Fruit fly (Drosophila melanogaster) whole organism, embryonic: ENCODE measurements around the gene CG5196.

Experiments used
- Atf-2 ChIP-seq: fragments of 200-800 bp; sonication (Bioruptor generic); optimal IDR thresholded peaks from 2 replicates; lab custom pipeline; 2016; ENCODE audit warnings: missing biosample characterization, missing genetic modification characterization
- Awh ChIP-seq: fragments of 200-800 bp; sonication (Bioruptor generic); IDR thresholded peaks from 2 replicates; pipeline ENCODE4, ENCODE4 v1.3.6; 2022; ENCODE audit warnings: missing biosample characterization, missing genetic modification characterization
- CG10654 ChIP-seq: fragments of 200-800 bp; sonication (Bioruptor generic); optimal IDR thresholded peaks from 2 replicates; lab custom pipeline; 2016; ENCODE audit warnings: missing biosample characterization, missing genetic modification characterization
- CG11247 ChIP-seq: fragments of 200-800 bp; sonication (Bioruptor generic); IDR thresholded peaks from 2 replicates; pipeline ENCODE4 v1.3.6; 2022; ENCODE audit warnings: missing biosample characterization, missing genetic modification characterization
- CG12219 ChIP-seq: fragments of 200-800 bp; sonication (Bioruptor generic); optimal IDR thresholded peaks from 3 replicates; lab custom pipeline; 2018; ENCODE audit warnings: missing biosample characterization, mild to moderate bottlenecking, missing genetic modification characterization
- CG14965 ChIP-seq: fragments of 200-800 bp; sonication (Bioruptor generic); optimal IDR thresholded peaks from 2 replicates; lab custom pipeline; 2016; ENCODE audit warnings: missing biosample characterization, missing genetic modification characterization, borderline replicate concordance
- CG15011 ChIP-seq: fragments of 200-800 bp; sonication (Bioruptor generic); optimal IDR thresholded peaks from 3 replicates; lab custom pipeline; 2018; ENCODE audit warnings: missing biosample characterization, mild to moderate bottlenecking, missing genetic modification characterization
- CG15514 ChIP-seq: fragments of 200-800 bp; sonication (Bioruptor generic); optimal IDR thresholded peaks from 3 replicates; lab custom pipeline; 2017; ENCODE audit warnings: missing biosample characterization, missing genetic modification characterization, mild to moderate bottlenecking, moderate library complexity, missing genetic modification reagents
- CG17361 ChIP-seq: fragments of 200-800 bp; sonication (Bioruptor generic); IDR thresholded peaks from 3 replicates; pipeline ENCODE4 v1.3.6; 2022; ENCODE audit warnings: missing biosample characterization, missing genetic modification characterization
- CG2712 ChIP-seq: fragments of 200-800 bp; optimal IDR thresholded peaks from 3 replicates; lab custom pipeline; 2019; ENCODE audit warnings: missing biosample characterization, mild to moderate bottlenecking, missing genetic modification characterization, moderate library complexity
- CG30431 ChIP-seq: fragments of 200-800 bp; sonication (Bioruptor generic); optimal IDR thresholded peaks from 2 replicates; lab custom pipeline; 2017; ENCODE audit warnings: missing biosample characterization, missing genetic modification characterization
- CG3838 ChIP-seq: fragments of 200-800 bp; sonication (Bioruptor generic); optimal IDR thresholded peaks from 3 replicates; lab custom pipeline; 2016; ENCODE audit warnings: missing biosample characterization, missing genetic modification characterization
- CG4328 ChIP-seq: fragments of 200-800 bp; sonication (Bioruptor generic); optimal IDR thresholded peaks from 3 replicates; lab custom pipeline; 2017; ENCODE audit warnings: missing biosample characterization, missing genetic modification reagents, missing genetic modification characterization
- CG43689 ChIP-seq: fragments of 200-800 bp; sonication (Bioruptor generic); IDR thresholded peaks from 2 replicates; pipeline ENCODE4 v1.3.6; 2022; ENCODE audit warnings: missing biosample characterization, missing genetic modification characterization
- CG6175 ChIP-seq: fragments of 200-800 bp; sonication (Bioruptor generic); IDR thresholded peaks from 3 replicates; pipeline ENCODE4 v1.3.6; 2022; ENCODE audit warnings: missing biosample characterization, missing genetic modification characterization
- CG6254 ChIP-seq: fragments of 200-800 bp; sonication (Bioruptor generic); optimal IDR thresholded peaks from 3 replicates; lab custom pipeline; 2017; ENCODE audit warnings: mild to moderate bottlenecking, missing biosample characterization, missing genetic modification reagents, missing genetic modification characterization
- CG8290 ChIP-seq, 3 experiments: fragments of 200-800 bp; sonication (Bioruptor generic); optimal IDR thresholded peaks; 2 replicates each; lab custom pipeline; 2016 to 2019; ENCODE audit warnings: missing biosample characterization in 3 of 3, missing genetic modification characterization in 3 of 3, mild to moderate bottlenecking in 2 of 3, moderate library complexity in 1 of 3
- CG8388 ChIP-seq: fragments of 200-800 bp; sonication (Bioruptor generic); optimal IDR thresholded peaks from 2 replicates; lab custom pipeline; 2019; ENCODE audit warnings: missing biosample characterization, mild to moderate bottlenecking, missing genetic modification characterization, moderate library complexity
- CHES-1-like ChIP-seq: fragments of 200-800 bp; sonication (Bioruptor generic); optimal IDR thresholded peaks from 2 replicates; lab custom pipeline; 2016; ENCODE audit warnings: missing biosample characterization, missing genetic modification characterization
- CTCF ChIP-seq: fragments of 200-800 bp; sonication (Bioruptor generic); optimal IDR thresholded peaks from 2 replicates; lab custom pipeline; 2017; ENCODE audit warnings: missing biosample characterization, mild to moderate bottlenecking, missing genetic modification characterization, moderate library complexity
- CrebB ChIP-seq: fragments of 200-800 bp; sonication (Bioruptor generic); optimal IDR thresholded peaks from 3 replicates; lab custom pipeline; 2018; ENCODE audit warnings: missing biosample characterization, mild to moderate bottlenecking, missing genetic modification characterization
- D ChIP-seq, 2 experiments: fragments of 200-800 bp in 1 of 2; fragments of >200 bp in 1 of 2; sonication (Bioruptor generic) in 1 of 2; optimal IDR thresholded peaks; 2 replicates in 1 of 2; 3 replicates in 1 of 2; lab custom pipeline; 2017; ENCODE audit warnings: mild to moderate bottlenecking in 1 of 2, missing biosample characterization in 1 of 2, missing genetic modification characterization in 1 of 2, missing genetic modification reagents in 1 of 2
- Dbx ChIP-seq: fragments of 200-800 bp; sonication (Bioruptor generic); IDR thresholded peaks from 3 replicates; pipeline ENCODE4 v1.3.6; 2022; ENCODE audit warnings: missing biosample characterization, missing genetic modification characterization
- Doc2 ChIP-seq: fragments of 200-800 bp; sonication (Bioruptor generic); IDR thresholded peaks from 2 replicates; pipeline ENCODE4 v1.3.6; 2022; ENCODE audit warnings: missing biosample characterization, missing genetic modification characterization
- Dp ChIP-seq: fragments of 200-800 bp; sonication (Bioruptor generic); optimal IDR thresholded peaks from 2 replicates; lab custom pipeline; 2018; ENCODE audit warnings: missing biosample characterization, mild to moderate bottlenecking, missing genetic modification characterization, moderate library complexity
- Fer1 ChIP-seq: fragments of 200-800 bp; sonication (Bioruptor generic); optimal IDR thresholded peaks from 2 replicates; lab custom pipeline; 2017; ENCODE audit warnings: missing biosample characterization, mild to moderate bottlenecking, missing genetic modification characterization
- Hand ChIP-seq: fragments of 200-800 bp; sonication (Bioruptor generic); optimal IDR thresholded peaks from 2 replicates; lab custom pipeline; 2017; ENCODE audit warnings: mild to moderate bottlenecking, missing biosample characterization, missing genetic modification reagents, missing genetic modification characterization
- Hsf ChIP-seq: fragments of 200-800 bp; sonication (Bioruptor generic); optimal IDR thresholded peaks from 3 replicates; lab custom pipeline; 2016; ENCODE audit warnings: missing biosample characterization, missing genetic modification characterization
- Nf-YA ChIP-seq: fragments of 200-800 bp; sonication (Bioruptor generic); IDR thresholded peaks from 2 replicates; pipeline ENCODE4 v1.3.6; 2022; ENCODE audit warnings: missing biosample characterization, missing genetic modification characterization
- Optix ChIP-seq: fragments of 200-800 bp; sonication (Bioruptor generic); IDR thresholded peaks from 3 replicates; pipeline ENCODE4 v1.3.6; 2022; ENCODE audit warnings: missing biosample characterization, missing genetic modification characterization
- Spps ChIP-seq: fragments of 200-800 bp; sonication (Bioruptor generic); optimal IDR thresholded peaks from 2 replicates; lab custom pipeline; 2018; ENCODE audit warnings: missing biosample characterization, mild to moderate bottlenecking, missing genetic modification characterization
- Tbp ChIP-seq: fragments of >200 bp; optimal IDR thresholded peaks from 2 replicates; lab custom pipeline; 2018; ENCODE audit warnings: missing biosample characterization, missing genetic modification characterization
- ato ChIP-seq: fragments of 200-800 bp; sonication (Bioruptor generic); IDR thresholded peaks from 2 replicates; pipeline ENCODE4 v1.3.6; 2022; ENCODE audit warnings: missing biosample characterization, missing genetic modification characterization; ENCODE audit not compliant: partially characterized antibody
- bigmax ChIP-seq: fragments of 200-800 bp; sonication (Bioruptor generic); optimal IDR thresholded peaks from 2 replicates; lab custom pipeline; 2018; ENCODE audit warnings: missing biosample characterization, mild to moderate bottlenecking, missing genetic modification characterization
- bowl ChIP-seq: fragments of 200-800 bp; sonication (Bioruptor generic); IDR thresholded peaks from 2 replicates; pipeline ENCODE4 v1.3.6; 2022; ENCODE audit warnings: missing biosample characterization, missing genetic modification characterization
- cg ChIP-seq: fragments of 200-800 bp; sonication (Bioruptor generic); optimal IDR thresholded peaks from 3 replicates; lab custom pipeline; 2019; ENCODE audit warnings: missing biosample characterization, mild to moderate bottlenecking, missing genetic modification characterization, moderate library complexity
- ci ChIP-seq: fragments of 200-800 bp; sonication (Bioruptor generic); IDR thresholded peaks from 3 replicates; pipeline ENCODE4 v1.3.6; 2022; ENCODE audit warnings: missing biosample characterization, missing genetic modification characterization
- corto ChIP-seq: fragments of 200-800 bp; sonication (Bioruptor generic); optimal IDR thresholded peaks from 2 replicates; lab custom pipeline; 2016; ENCODE audit warnings: missing biosample characterization, mild to moderate bottlenecking, missing genetic modification characterization, moderate library complexity
- crp ChIP-seq, 2 experiments: fragments of 200-800 bp; sonication (Bioruptor generic); optimal IDR thresholded peaks; 2 replicates in 1 of 2; 3 replicates in 1 of 2; lab custom pipeline; 2017; ENCODE audit warnings: missing biosample characterization in 2 of 2, missing genetic modification characterization in 2 of 2, mild to moderate bottlenecking in 1 of 2, moderate library complexity in 1 of 2
- da ChIP-seq: fragments of 200-800 bp; sonication (Bioruptor generic); optimal IDR thresholded peaks from 2 replicates; lab custom pipeline; 2016; ENCODE audit warnings: missing biosample characterization, missing genetic modification characterization
- fru ChIP-seq: fragments of >200 bp; optimal IDR thresholded peaks from 2 replicates; lab custom pipeline; 2017
- knrl ChIP-seq: fragments of 200-800 bp; sonication (Bioruptor generic); IDR thresholded peaks from 3 replicates; pipeline ENCODE4 v1.3.6; 2022; ENCODE audit warnings: missing biosample characterization, missing genetic modification characterization; ENCODE audit not compliant: partially characterized antibody
- nmo ChIP-seq: fragments of 200-800 bp; sonication (Bioruptor generic); optimal IDR thresholded peaks from 2 replicates; lab custom pipeline; 2018; ENCODE audit warnings: missing biosample characterization, mild to moderate bottlenecking, missing genetic modification characterization, moderate library complexity
- pzg ChIP-seq: fragments of 200-800 bp; sonication (Bioruptor generic); optimal IDR thresholded peaks from 3 replicates; lab custom pipeline; 2018; ENCODE audit warnings: missing biosample characterization, mild to moderate bottlenecking, missing genetic modification characterization, moderate library complexity
- salm ChIP-seq: fragments of 200-800 bp; sonication (Bioruptor generic); optimal IDR thresholded peaks from 2 replicates; lab custom pipeline; 2018; ENCODE audit warnings: missing biosample characterization, mild to moderate bottlenecking, missing genetic modification characterization
- sim ChIP-seq: fragments of 200-800 bp; sonication (Bioruptor generic); IDR thresholded peaks from 2 replicates; pipeline ENCODE4 v1.3.6; 2022; ENCODE audit warnings: missing biosample characterization, missing genetic modification characterization
- stc ChIP-seq: fragments of 200-800 bp; sonication (Bioruptor generic); IDR thresholded peaks from 2 replicates; pipeline ENCODE4 v1.3.6; 2022; ENCODE audit warnings: missing biosample characterization, missing genetic modification characterization
- trem ChIP-seq: fragments of 200-800 bp; optimal IDR thresholded peaks from 3 replicates; lab custom pipeline; 2019; ENCODE audit warnings: missing biosample characterization, mild to moderate bottlenecking, missing genetic modification characterization, moderate library complexity
- ttk ChIP-seq: fragments of 200-800 bp; sonication (Bioruptor generic); IDR thresholded peaks from 2 replicates; pipeline ENCODE4 v2.1.2; 2022; ENCODE audit warnings: missing biosample characterization, missing genetic modification characterization
- tx ChIP-seq: fragments of 200-800 bp; sonication (Bioruptor generic); optimal IDR thresholded peaks from 2 replicates; lab custom pipeline; 2016; ENCODE audit warnings: missing biosample characterization, missing genetic modification characterization
- zfh2 ChIP-seq: fragments of 200-800 bp; sonication (Bioruptor generic); optimal IDR thresholded peaks from 2 replicates; lab custom pipeline; 2016; ENCODE audit warnings: missing biosample characterization, missing genetic modification characterization

Gene CG5196

DNA sequence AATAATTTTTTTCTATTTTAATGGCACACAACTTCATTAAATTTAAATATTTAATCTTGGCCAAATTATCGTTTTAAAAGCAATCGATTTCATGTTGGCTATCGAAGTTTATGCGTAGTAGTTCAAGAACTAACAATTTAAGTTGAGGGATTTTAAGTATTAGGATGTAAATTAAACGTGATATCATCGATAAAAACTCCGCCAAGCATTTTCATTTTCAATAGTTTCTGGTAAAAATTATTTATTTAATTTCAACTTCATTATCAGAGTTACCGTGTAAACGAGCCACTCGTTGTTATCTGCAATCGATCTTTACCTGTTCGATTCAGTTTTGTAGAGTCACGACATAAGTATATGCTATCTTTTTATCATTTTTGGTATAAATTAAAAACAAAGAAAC lies 5.2 kb upstream of the CG5196 start (continued):
- TF ChIP-seq CG30431 (GFP tag; lab: Kevin White, UChicago): peak; percentile 94
- TF ChIP-seq ato (GFP tag; lab: Robert Waterston, UW): no peak
- peak; percentile 99 for TF ChIP-seq CG2712 (tag; lab: Kevin White, UChicago)
- peak; percentile 95 for TF ChIP-seq bowl (GFP tag; lab: Robert Waterston, UW)
- peak; percentile 98 for TF ChIP-seq trem (tag; lab: Kevin White, UChicago)
- TF ChIP-seq ci: peak; percentile 99
- peak; percentile 90 for TF ChIP-seq CHES-1-like (GFP tag; lab: Kevin White, UChicago)
- TF ChIP-seq CG11247 (GFP tag; lab: Robert Waterston, UW): peak; percentile 90
- peak; percentile 82 for TF ChIP-seq corto (GFP tag; lab: Kevin White, UChicago)
- TF ChIP-seq knrl: 0 out of 3 replicates have a peak, but pooled peaks have one; percentile 19
- TF ChIP-seq Tbp (GFP tag; lab: Kevin White, UChicago): no peak
- TF ChIP-seq CG4328 (GFP tag; lab: Kevin White, UChicago): peak; percentile 97
- peak; percentile 98 for TF ChIP-seq CG6254 (GFP tag; lab: Kevin White, UChicago)
- peak; percentile 93 for TF ChIP-seq ttk (GFP tag; lab: Robert Waterston, UW)
- peak; percentile 99 for TF ChIP-seq nmo (GFP tag; lab: Kevin White, UChicago)
- no peak for TF ChIP-seq fru (lab: Kevin White, UChicago)
- peak; percentile 97 for TF ChIP-seq CG10654 (GFP tag; lab: Kevin White, UChicago)
- TF ChIP-seq D (optimal IDR thresholded peaks at IDR 0.05; lab: Kevin White, UChicago): no peak
- peak; percentile 96 for TF ChIP-seq D (GFP tag; optimal IDR thresholded peaks at IDR 0.05; lab: Kevin White, UChicago)
- TF ChIP-seq Dbx (GFP tag; lab: Robert Waterston, UW): peak; percentile 99
- peak; percentile 98 for TF ChIP-seq salm (tag; lab: Kevin White, UChicago)
- peak; percentile 98 for TF ChIP-seq CrebB
- peak; percentile 98 for TF ChIP-seq CG8388
- TF ChIP-seq Atf-2 (GFP tag; lab: Kevin White, UChicago): peak; percentile 90
- peak; percentile 88 for TF ChIP-seq CG43689 (GFP tag; lab: Robert Waterston, UW)
- TF ChIP-seq stc (GFP tag; lab: Robert Waterston, UW): peak; percentile 97
- TF ChIP-seq Awh: peak; percentile 98
- TF ChIP-seq CG15514 (GFP tag; lab: Kevin White, UChicago): peak; percentile 95
- TF ChIP-seq tx (GFP tag; lab: Kevin White, UChicago): peak; percentile 84
- TF ChIP-seq pzg: peak; percentile 46
- peak; percentile 90 for TF ChIP-seq CG3838 (GFP tag; lab: Kevin White, UChicago)
- no peak for TF ChIP-seq Doc2 (GFP tag; lab: Robert Waterston, UW)
- TF ChIP-seq Spps: peak; percentile 98
- peak; percentile 70 for TF ChIP-seq CTCF (GFP tag; lab: Kevin White, UChicago)
- TF ChIP-seq CG8290 (GFP tag; optimal IDR thresholded peaks at IDR 0.05; lab: Kevin White, UChicago): peak; percentile 96
- peak; percentile 95 to 97 for TF ChIP-seq CG8290 (tag; optimal IDR thresholded peaks at IDR 0.05; lab: Kevin White, UChicago)
- peak; percentile 75; the same call in 2 of the 3 replicates for TF ChIP-seq CG6175 (GFP tag; lab: Robert Waterston, UW)
- TF ChIP-seq Optix (GFP tag; lab: Robert Waterston, UW): peak; percentile 86
- TF ChIP-seq Dp (GFP tag; lab: Kevin White, UChicago): peak; percentile 47
- TF ChIP-seq da (GFP tag; lab: Kevin White, UChicago): peak; percentile 85
- peak; percentile 87 for TF ChIP-seq zfh2 (GFP tag; lab: Kevin White, UChicago)
- peak; percentile 98 for TF ChIP-seq Fer1
- peak; percentile 89 for TF ChIP-seq CG14965 (GFP tag; lab: Kevin White, UChicago)
- peak; percentile 97 for TF ChIP-seq Hsf (GFP tag; lab: Kevin White, UChicago)
- TF ChIP-seq bigmax (GFP tag; lab: Kevin White, UChicago): peak; percentile 74
- peak; percentile 98 for TF ChIP-seq CG17361
- peak; percentile 92 for TF ChIP-seq Hand
- peak; percentile 99 for TF ChIP-seq Nf-YA (GFP tag; lab: Robert Waterston, UW)
- peak; percentile 94 for TF ChIP-seq CG15011
- TF ChIP-seq cg: no peak
- TF ChIP-seq CG12219 (GFP tag; lab: Kevin White, UChicago): peak; percentile 98
- TF ChIP-seq crp (GFP tag; optimal IDR thresholded peaks at IDR 0.05; lab: Kevin White, UChicago): peak in 1 of 2 experiments; percentile 67
- peak; percentile 98 for TF ChIP-seq sim (GFP tag; lab: Robert Waterston, UW)
